Worm (Caenorhabditis elegans): ENCODE results near the gene prmt-5.

- TF ChIP-seq unc-130 (GFP tag; optimal IDR thresholded peaks at IDR 0.05) (no peak), hif-1 (tag; optimal IDR thresholded peaks at IDR 0.05) (no peak), nhr-237 (tag; optimal IDR thresholded peaks at IDR 0.05) (no peak)
Measured at ce11 chrIII:5181641-5182040, 48.7 kb upstream of the prmt-5 start.
